Worm (Caenorhabditis elegans) whole organism, early embryonic: ENCODE data around the gene T04C12.7.

Experiments
- B0310.2 ChIP-seq: sonication (generic microtip); optimal IDR thresholded peaks from 2 replicates; lab custom pipeline; 2016; ENCODE audit warnings: mild to moderate bottlenecking, missing genetic modification characterization, missing compliant biosample characterization
- F13C5.2 ChIP-seq: sonication (generic microtip); optimal IDR thresholded peaks from 2 replicates; lab custom pipeline; 2017; ENCODE audit warnings: mild to moderate bottlenecking, missing genetic modification characterization, inconsistent platforms, missing compliant biosample characterization
- aly-1 ChIP-seq: sonication (generic microtip); optimal IDR thresholded peaks from 2 replicates; lab custom pipeline; 2016; ENCODE audit warnings: missing genetic modification characterization, missing compliant biosample characterization
- ama-1 ChIP-seq: fragments of 150-350 bp; optimal IDR thresholded peaks from 2 replicates; lab custom pipeline; 2014
- ceh-13 ChIP-seq: fragments of 200-800 bp; sonication (Bioruptor generic); optimal IDR thresholded peaks from 2 replicates; lab custom pipeline; 2018; ENCODE audit warnings: mild to moderate bottlenecking, missing genetic modification characterization, missing compliant biosample characterization
- ceh-36 ChIP-seq: sonication (generic microtip); optimal IDR thresholded peaks from 2 replicates; lab custom pipeline; 2016; ENCODE audit warnings: missing genetic modification characterization, inconsistent platforms, missing compliant biosample characterization
- ets-7 ChIP-seq: sonication (generic microtip); optimal IDR thresholded peaks from 2 replicates; lab custom pipeline; 2016; ENCODE audit warnings: missing genotype, missing genetic modification characterization, missing compliant biosample characterization
- flt-1 ChIP-seq: fragments of 200-800 bp; sonication (Bioruptor generic); IDR thresholded peaks from 2 replicates; pipeline ENCODE4 v1.3.6; 2022; ENCODE audit warnings: missing genetic modification characterization, missing compliant biosample characterization
- hmbx-1 ChIP-seq: sonication (generic microtip); optimal IDR thresholded peaks from 2 replicates; lab custom pipeline; 2016; ENCODE audit warnings: mild to moderate bottlenecking, missing genetic modification characterization, missing compliant biosample characterization
- hmg-4 ChIP-seq: fragments of 200-800 bp; sonication (Bioruptor generic); optimal IDR thresholded peaks from 2 replicates; lab custom pipeline; 2018; ENCODE audit warnings: mild to moderate bottlenecking, missing genetic modification characterization, missing compliant biosample characterization
- hnd-1 ChIP-seq: sonication (generic microtip); optimal IDR thresholded peaks from 2 replicates; lab custom pipeline; 2016; ENCODE audit warnings: missing genetic modification characterization, missing compliant biosample characterization
- pes-1 ChIP-seq: fragments of 200-800 bp; sonication (Bioruptor generic); IDR thresholded peaks from 2 replicates; pipeline ENCODE4 v1.3.6; 2022; ENCODE audit warnings: missing genetic modification reagents, missing genetic modification characterization, missing compliant biosample characterization
- scrt-1 ChIP-seq: fragments of 200-800 bp; sonication (Bioruptor generic); IDR thresholded peaks from 2 replicates; pipeline ENCODE4 v1.3.6; 2022; ENCODE audit warnings: missing genetic modification characterization, missing compliant biosample characterization
- sea-1 ChIP-seq: fragments of 200-800 bp; sonication (Bioruptor generic); conservative IDR thresholded peaks from 2 replicates; pipeline ENCODE4 v1.3.6; 2022; ENCODE audit warnings: missing genetic modification characterization, missing compliant biosample characterization
- tbx-11 ChIP-seq: fragments of 200-800 bp; sonication (Bioruptor generic); IDR thresholded peaks from 2 replicates; pipeline ENCODE4 v1.3.6; 2022; ENCODE audit warnings: missing genetic modification characterization, missing compliant biosample characterization
- tbx-37 ChIP-seq: fragments of 200-800 bp; sonication (Bioruptor generic); conservative IDR thresholded peaks from 2 replicates; pipeline ENCODE4 v1.3.6; 2022; ENCODE audit warnings: missing genetic modification reagents, missing genetic modification characterization, missing compliant biosample characterization
- tra-4 ChIP-seq: sonication (generic microtip); optimal IDR thresholded peaks from 2 replicates; lab custom pipeline; 2017; ENCODE audit warnings: missing genetic modification characterization, missing compliant biosample characterization

Gene T04C12.7

ce11 chrV:11063115-11063514 is 9.2 kb downstream of the T04C12.7 start, which contains the start of gene T04C12.9:
T04C12.9 (minus strand) TSS chrV:11063215.
- no peak for TF ChIP-seq ama-1
- no peak for TF ChIP-seq F13C5.2 (tag; lab: Kevin White, UChicago)
- no peak for TF ChIP-seq hmg-4 (GFP tag; lab: Kevin White, UChicago)
- no peak for TF ChIP-seq aly-1 (tag; lab: Kevin White, UChicago)
- no peak for TF ChIP-seq scrt-1 (GFP tag; lab: Robert Waterston, UW)
- TF ChIP-seq tbx-37 (GFP tag; lab: Robert Waterston, UW) = no peak
- no peak for TF ChIP-seq ets-7
- no peak for TF ChIP-seq tbx-11 (GFP tag; lab: Robert Waterston, UW)
- TF ChIP-seq pes-1 = no peak
- TF ChIP-seq B0310.2 (tag; lab: Kevin White, UChicago) = no peak
- no peak for TF ChIP-seq ceh-13 (GFP tag; lab: Kevin White, UChicago)
- TF ChIP-seq flt-1 (GFP tag; lab: Robert Waterston, UW) = no peak
- no peak for TF ChIP-seq hmbx-1 (tag; lab: Kevin White, UChicago)
- TF ChIP-seq tra-4 (tag; lab: Kevin White, UChicago) = no peak
- no peak for TF ChIP-seq hnd-1 (tag; lab: Kevin White, UChicago)

ce11 chrV:11065513-11065912 is 11.6 kb downstream of the T04C12.7 start, which contains the start of gene nlp-80:
nlp-80 (minus strand) TSS chrV:11065613.
- TF ChIP-seq B0310.2 (tag; lab: Kevin White, UChicago) (no peak), flt-1 (GFP tag; lab: Robert Waterston, UW) (no peak), ceh-13 (GFP tag; lab: Kevin White, UChicago) (no peak), F13C5.2 (tag; lab: Kevin White, UChicago) (no peak), tra-4 (tag; lab: Kevin White, UChicago) (no peak), hmbx-1 (tag; lab: Kevin White, UChicago) (no peak), aly-1 (tag; lab: Kevin White, UChicago) (no peak), hnd-1 (tag; lab: Kevin White, UChicago) (no peak), tbx-37 (GFP tag; lab: Robert Waterston, UW) (no peak), ceh-36 (no peak), sea-1 (no peak)

ce11 chrV:11069277-11069676 is 15.3 kb downstream of the T04C12.7 start, which contains the start of gene T04C12.8:
T04C12.8 (minus strand) TSS chrV:11069358.
- TF ChIP-seq ets-7 = no peak
- no peak for TF ChIP-seq hnd-1 (tag; lab: Kevin White, UChicago)
- no peak for TF ChIP-seq tbx-37 (GFP tag; lab: Robert Waterston, UW)
- no peak for TF ChIP-seq aly-1 (tag; lab: Kevin White, UChicago)
- no peak for TF ChIP-seq pes-1
- no peak for TF ChIP-seq flt-1 (GFP tag; lab: Robert Waterston, UW)
- no peak for TF ChIP-seq tbx-11 (GFP tag; lab: Robert Waterston, UW)
- TF ChIP-seq ama-1 = no peak

DNA sequence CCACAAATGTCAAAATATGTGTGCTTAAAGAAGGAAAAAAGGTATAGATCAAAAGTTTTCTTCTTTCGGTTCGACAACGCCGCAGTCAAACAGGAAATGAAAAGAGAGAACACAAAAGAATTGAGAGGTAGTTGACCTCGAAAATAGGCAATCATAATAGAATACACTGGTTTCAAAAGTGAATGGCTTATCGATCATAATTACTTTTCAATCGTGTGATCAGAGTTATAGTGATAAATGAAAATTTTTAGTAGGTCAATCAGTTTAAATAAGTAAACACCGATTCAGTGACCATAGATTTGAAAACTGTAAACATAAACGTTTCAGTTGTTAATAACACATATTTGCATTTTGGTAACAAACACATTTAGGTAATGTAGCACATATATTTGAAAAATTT is 16.5 kb downstream of the T04C12.7 start:
- TF ChIP-seq hmbx-1 (tag; lab: Kevin White, UChicago) = no peak

ce11 chrV:11071453-11071852 is 17.5 kb downstream of the T04C12.7 start:
- no peak for TF ChIP-seq scrt-1 (GFP tag; lab: Robert Waterston, UW)
- TF ChIP-seq flt-1 (GFP tag; lab: Robert Waterston, UW) = no peak
- TF ChIP-seq pes-1 = no peak
- no peak for TF ChIP-seq ets-7
- no peak for TF ChIP-seq aly-1 (tag; lab: Kevin White, UChicago)
- no peak for TF ChIP-seq hnd-1 (tag; lab: Kevin White, UChicago)
- no peak for TF ChIP-seq tbx-11 (GFP tag; lab: Robert Waterston, UW)
- no peak for TF ChIP-seq B0310.2 (tag; lab: Kevin White, UChicago)
- no peak for TF ChIP-seq tbx-37 (GFP tag; lab: Robert Waterston, UW)
- no peak for TF ChIP-seq ama-1
- TF ChIP-seq hmbx-1 (tag; lab: Kevin White, UChicago) = no peak
- no peak for TF ChIP-seq sea-1
- TF ChIP-seq F13C5.2 (tag; lab: Kevin White, UChicago) = no peak
- TF ChIP-seq hmg-4 (GFP tag; lab: Kevin White, UChicago) = no peak
- no peak for TF ChIP-seq ceh-36
- no peak for TF ChIP-seq ceh-13 (GFP tag; lab: Kevin White, UChicago)
- no peak for TF ChIP-seq tra-4 (tag; lab: Kevin White, UChicago)

- TF ChIP-seq ets-7 = no peak
- no peak for TF ChIP-seq ceh-36
- no peak for TF ChIP-seq scrt-1 (GFP tag; lab: Robert Waterston, UW)
- no peak for TF ChIP-seq hmg-4 (GFP tag; lab: Kevin White, UChicago)
Measured at ce11 chrV:11073354-11073753, 19.4 kb downstream of the T04C12.7 start.

DNA sequence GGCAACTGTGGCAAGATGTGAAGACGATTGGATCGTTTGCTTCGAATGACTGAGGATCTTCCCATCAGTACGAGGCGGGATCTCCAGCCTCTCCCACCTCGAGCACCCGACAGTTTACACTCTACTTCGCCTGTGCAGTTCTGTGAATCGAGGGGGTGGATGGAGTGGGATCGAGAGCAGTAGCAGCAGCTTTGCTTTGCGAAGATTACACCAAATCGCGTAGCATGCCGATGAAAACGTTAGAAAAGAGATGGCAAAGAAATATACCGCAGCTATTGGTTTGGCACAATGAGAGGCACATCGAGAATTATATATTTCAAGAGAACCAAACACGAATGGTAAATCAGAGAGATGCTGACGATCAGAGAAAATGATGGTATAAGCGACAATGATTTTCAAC is 20.5 kb downstream of the T04C12.7 start, which contains the start of gene act-3:
act-3 (minus strand) TSS at position 51 of the 400 bp plus-strand sequence.
- TF ChIP-seq hmg-4 (GFP tag; lab: Kevin White, UChicago) (no peak), ceh-13 (GFP tag; lab: Kevin White, UChicago) (no peak), ets-7 (no peak), pes-1 (no peak), hnd-1 (tag; lab: Kevin White, UChicago) (no peak), flt-1 (GFP tag; lab: Robert Waterston, UW) (no peak), ama-1 (no peak), scrt-1 (GFP tag; lab: Robert Waterston, UW) (no peak), sea-1 (no peak), hmbx-1 (tag; lab: Kevin White, UChicago) (no peak), tbx-37 (GFP tag; lab: Robert Waterston, UW) (no peak), ceh-36 (no peak), tra-4 (tag; lab: Kevin White, UChicago) (no peak)
